Worm (Caenorhabditis elegans) whole organism, L4 larva: ENCODE data around the gene eea-1.
A peak's percentile ranks its signal among the peaks of the same experiment; 100 is the strongest.
"Not testable (repeated sequence)": the region's sequence is repeated elsewhere in the genome, so short reads cannot be mapped to it uniquely, and the experiment has no call there.

ENCODE experiments used
- F37D6.2 ChIP-seq: sonication (generic microtip); optimal IDR thresholded peaks from 2 replicates; lab custom pipeline; 2016; ENCODE audit warnings: mild to moderate bottlenecking, missing genetic modification characterization, missing compliant biosample characterization
- F44E2.7 ChIP-seq: fragments of 200-800 bp; sonication (Bioruptor generic); IDR thresholded peaks from 2 replicates; pipeline ENCODE4 v2.1.2; 2022; ENCODE audit warnings: missing genetic modification characterization, missing compliant biosample characterization
- T26A8.4 ChIP-seq: fragments of 200-800 bp; sonication (Bioruptor generic); IDR thresholded peaks from 2 replicates; pipeline ENCODE4 v1.3.6; 2022; ENCODE audit warnings: missing genetic modification characterization, missing compliant biosample characterization
- Y105C5A.15 ChIP-seq: fragments of 200-800 bp; sonication (Bioruptor generic); IDR thresholded peaks from 2 replicates; pipeline ENCODE4 v1.3.6; 2022; ENCODE audit warnings: missing genetic modification characterization, missing compliant biosample characterization
- ZK337.2 ChIP-seq: fragments of 200-800 bp; sonication (Bioruptor generic); IDR thresholded peaks from 2 replicates; pipeline ENCODE4 v1.3.6; 2022; ENCODE audit warnings: missing genetic modification reagents, missing genetic modification characterization, missing compliant biosample characterization
- ZK546.5 ChIP-seq, 2 experiments: sonication (generic microtip); optimal IDR thresholded peaks; 2 replicates each; lab custom pipeline; 2017; ENCODE audit warnings: missing biosample characterization in 2 of 2, missing genetic modification characterization in 2 of 2
- ama-1 ChIP-seq: fragments of 150-350 bp; optimal IDR thresholded peaks from 2 replicates; lab custom pipeline; 2014; ENCODE audit warnings: inconsistent platforms, mixed read lengths
- attf-4 ChIP-seq: sonication (generic microtip); optimal IDR thresholded peaks from 3 replicates; lab custom pipeline; 2017; ENCODE audit warnings: missing biosample characterization, missing genetic modification characterization
- ceh-20 ChIP-seq: fragments of 200-800 bp; sonication (Bioruptor generic); IDR thresholded peaks from 2 replicates; pipeline ENCODE4 v1.3.6; 2022; ENCODE audit warnings: missing genetic modification reagents, missing genetic modification characterization, missing compliant biosample characterization
- ceh-32 ChIP-seq: sonication (generic microtip); optimal IDR thresholded peaks from 2 replicates; lab custom pipeline; 2016; ENCODE audit warnings: mild to moderate bottlenecking, missing genetic modification characterization, missing compliant biosample characterization; ENCODE audit not compliant: poor library complexity
- ceh-44 ChIP-seq: fragments of 200-800 bp; sonication (Bioruptor generic); IDR thresholded peaks from 2 replicates; pipeline ENCODE4 v1.3.6; 2022; ENCODE audit warnings: missing genetic modification reagents, missing genetic modification characterization, missing compliant biosample characterization
- ces-1 ChIP-seq: fragments of 150-350 bp; sonication (generic microtip); optimal IDR thresholded peaks from 4 replicates; lab custom pipeline; 2014; ENCODE audit warnings: missing biosample characterization, missing genetic modification reagents, missing genetic modification characterization
- cey-2 ChIP-seq: sonication (generic microtip); optimal IDR thresholded peaks from 3 replicates; lab custom pipeline; 2017; ENCODE audit warnings: missing genetic modification characterization, mild to moderate bottlenecking, missing compliant biosample characterization, antibody characterized with exemption, borderline replicate concordance; ENCODE audit not compliant: insufficient read depth
- daf-16 ChIP-seq, 3 experiments: sonication (generic microtip); optimal IDR thresholded peaks; 2 replicates each; lab custom pipeline; 2016 to 2017; ENCODE audit warnings: missing genetic modification characterization in 3 of 3, missing genetic modification reagents in 3 of 3, mild to moderate bottlenecking in 2 of 3, missing compliant biosample characterization in 2 of 3, missing biosample characterization in 1 of 3, moderate library complexity in 1 of 3
- daf-8 ChIP-seq: fragments of 200-800 bp; sonication (Bioruptor generic); IDR thresholded peaks from 2 replicates; pipeline ENCODE4 v1.3.6; 2022; ENCODE audit warnings: missing genetic modification characterization, missing compliant biosample characterization
- dmd-8 ChIP-seq: fragments of 200-800 bp; sonication (Bioruptor generic); IDR thresholded peaks from 2 replicates; pipeline ENCODE4 v1.3.6; 2022; ENCODE audit warnings: missing genetic modification characterization, missing compliant biosample characterization
- dve-1 ChIP-seq: sonication (generic microtip); optimal IDR thresholded peaks from 2 replicates; lab custom pipeline; 2017; ENCODE audit warnings: antibody characterized with exemption, mild to moderate bottlenecking, missing genetic modification characterization, missing compliant biosample characterization; ENCODE audit not compliant: insufficient read depth
- egl-27 ChIP-seq: sonication (generic microtip); optimal IDR thresholded peaks from 3 replicates; lab custom pipeline; 2017; ENCODE audit warnings: missing biosample characterization, missing genetic modification reagents, missing genetic modification characterization
- hlh-11 ChIP-seq: fragments of 200-800 bp; sonication (Bioruptor generic); optimal IDR thresholded peaks from 2 replicates; lab custom pipeline; 2018; ENCODE audit warnings: mild to moderate bottlenecking, missing genetic modification characterization, missing compliant biosample characterization
- lim-7 ChIP-seq: fragments of 200-800 bp; sonication (Bioruptor generic); IDR thresholded peaks from 2 replicates; pipeline ENCODE4 v1.3.6; 2022; ENCODE audit warnings: missing genetic modification characterization, missing compliant biosample characterization
- lin-1 ChIP-seq: fragments of 200-800 bp; sonication (Bioruptor generic); IDR thresholded peaks from 2 replicates; pipeline ENCODE4 v1.3.6; 2022; ENCODE audit warnings: missing genetic modification reagents, missing genetic modification characterization, missing compliant biosample characterization
- lin-38 ChIP-seq: fragments of 200-800 bp; sonication (Bioruptor generic); IDR thresholded peaks from 2 replicates; pipeline ENCODE4 v1.3.6; 2022; ENCODE audit warnings: missing genetic modification reagents, missing genetic modification characterization, missing compliant biosample characterization
- lir-3 ChIP-seq: sonication (generic microtip); optimal IDR thresholded peaks from 2 replicates; lab custom pipeline; 2016; ENCODE audit warnings: mild to moderate bottlenecking, missing genetic modification characterization, missing compliant biosample characterization
- mdl-1 ChIP-seq, 2 experiments: fragments of 150-350 bp in 1 of 2; sonication (generic microtip) in 1 of 2; optimal IDR thresholded peaks; 2 replicates each; lab custom pipeline; 2014 to 2017; ENCODE audit warnings: missing biosample characterization in 2 of 2, missing genetic modification characterization in 2 of 2
- mdt-29 ChIP-seq: fragments of 200-800 bp; sonication (Bioruptor generic); IDR thresholded peaks from 2 replicates; pipeline ENCODE4 v1.3.6; 2022; ENCODE audit warnings: missing genetic modification reagents, missing genetic modification characterization, missing compliant biosample characterization
- mep-1 ChIP-seq: fragments of 150-350 bp; sonication (generic microtip); optimal IDR thresholded peaks from 3 replicates; lab custom pipeline; 2014; ENCODE audit warnings: missing biosample characterization, missing genetic modification characterization
- mes-2 ChIP-seq: sonication (generic microtip); optimal IDR thresholded peaks from 2 replicates; lab custom pipeline; 2016; ENCODE audit warnings: missing genotype, mild to moderate bottlenecking, missing genetic modification characterization, missing compliant biosample characterization; ENCODE audit not compliant: poor library complexity, severe bottlenecking
- mxl-2 ChIP-seq: fragments of 200-800 bp; sonication (Bioruptor generic); conservative IDR thresholded peaks from 2 replicates; pipeline ENCODE4 v1.3.6; 2022; ENCODE audit warnings: missing genetic modification reagents, missing genetic modification characterization, missing compliant biosample characterization
- mxl-3 ChIP-seq: fragments of 200-800 bp; sonication (Bioruptor generic); optimal IDR thresholded peaks from 2 replicates; lab custom pipeline; 2018; ENCODE audit warnings: mild to moderate bottlenecking, missing genetic modification characterization, missing compliant biosample characterization
- nhr-102 ChIP-seq: sonication (generic microtip); optimal IDR thresholded peaks from 2 replicates; lab custom pipeline; 2016; ENCODE audit warnings: mild to moderate bottlenecking, missing genetic modification characterization, moderate library complexity, missing compliant biosample characterization
- nhr-111 ChIP-seq: fragments of 200-800 bp; sonication (Bioruptor generic); optimal IDR thresholded peaks from 2 replicates; lab custom pipeline; 2018; ENCODE audit warnings: mild to moderate bottlenecking, missing genetic modification characterization, missing compliant biosample characterization
- nhr-25 ChIP-seq: sonication (generic microtip); optimal IDR thresholded peaks from 2 replicates; lab custom pipeline; 2017; ENCODE audit warnings: missing genetic modification characterization, mild to moderate bottlenecking, missing compliant biosample characterization, antibody characterized with exemption, moderate library complexity, borderline replicate concordance; ENCODE audit not compliant: insufficient read depth
- nhr-28 ChIP-seq: fragments of 150-350 bp; optimal IDR thresholded peaks from 2 replicates; lab custom pipeline; 2014; ENCODE audit warnings: missing biosample characterization, missing genetic modification characterization
- nhr-48 ChIP-seq: sonication (generic microtip); optimal IDR thresholded peaks from 2 replicates; lab custom pipeline; 2016; ENCODE audit warnings: mild to moderate bottlenecking, missing genetic modification characterization, missing compliant biosample characterization
- nhr-6 ChIP-seq: fragments of 150-350 bp; optimal IDR thresholded peaks from 2 replicates; lab custom pipeline; 2014; ENCODE audit warnings: missing biosample characterization, missing genetic modification characterization
- nhr-77 ChIP-seq: fragments of 150-350 bp; optimal IDR thresholded peaks from 2 replicates; lab custom pipeline; 2014; ENCODE audit warnings: missing biosample characterization, missing genetic modification characterization
- pqm-1 ChIP-seq: sonication (generic microtip); optimal IDR thresholded peaks from 2 replicates; lab custom pipeline; 2017; ENCODE audit warnings: missing biosample characterization, missing genetic modification characterization
- set-16 ChIP-seq: fragments of 200-800 bp; sonication (Bioruptor generic); IDR thresholded peaks from 2 replicates; pipeline ENCODE4 v1.3.6; 2022; ENCODE audit warnings: missing genetic modification reagents, missing genetic modification characterization, missing compliant biosample characterization
- skn-1 ChIP-seq: fragments of 150-350 bp; optimal IDR thresholded peaks from 2 replicates; lab custom pipeline; 2014; ENCODE audit warnings: missing biosample characterization, missing genetic modification characterization
- snpc-1.2 ChIP-seq: fragments of 200-800 bp; sonication (Bioruptor generic); IDR thresholded peaks from 2 replicates; pipeline ENCODE4 v1.3.6; 2022; ENCODE audit warnings: missing genetic modification reagents, missing genetic modification characterization, missing compliant biosample characterization
- snpc-4 ChIP-seq: fragments of 150-350 bp; optimal IDR thresholded peaks from 2 replicates; lab custom pipeline; 2014; ENCODE audit warnings: missing biosample characterization, missing genetic modification characterization
- unc-62 ChIP-seq, 3 experiments: fragments of 150-350 bp in 1 of 3; sonication (generic microtip); optimal IDR thresholded peaks in 2 of 3; peaks in 1 of 3; 1 replicate in 1 of 3; 2 replicates in 2 of 3; lab custom pipeline; 2014 to 2017; ENCODE audit warnings: missing biosample characterization in 3 of 3, missing genetic modification characterization in 3 of 3, missing genetic modification reagents in 3 of 3, missing genotype in 1 of 3
- zag-1 ChIP-seq: fragments of 150-350 bp; optimal IDR thresholded peaks from 2 replicates; lab custom pipeline; 2014; ENCODE audit warnings: missing biosample characterization, missing genetic modification characterization
- ztf-11 ChIP-seq: fragments of 150-350 bp; optimal IDR thresholded peaks from 2 replicates; lab custom pipeline; 2014; ENCODE audit warnings: missing biosample characterization, missing genetic modification characterization

The eea-1 gene

DNA sequence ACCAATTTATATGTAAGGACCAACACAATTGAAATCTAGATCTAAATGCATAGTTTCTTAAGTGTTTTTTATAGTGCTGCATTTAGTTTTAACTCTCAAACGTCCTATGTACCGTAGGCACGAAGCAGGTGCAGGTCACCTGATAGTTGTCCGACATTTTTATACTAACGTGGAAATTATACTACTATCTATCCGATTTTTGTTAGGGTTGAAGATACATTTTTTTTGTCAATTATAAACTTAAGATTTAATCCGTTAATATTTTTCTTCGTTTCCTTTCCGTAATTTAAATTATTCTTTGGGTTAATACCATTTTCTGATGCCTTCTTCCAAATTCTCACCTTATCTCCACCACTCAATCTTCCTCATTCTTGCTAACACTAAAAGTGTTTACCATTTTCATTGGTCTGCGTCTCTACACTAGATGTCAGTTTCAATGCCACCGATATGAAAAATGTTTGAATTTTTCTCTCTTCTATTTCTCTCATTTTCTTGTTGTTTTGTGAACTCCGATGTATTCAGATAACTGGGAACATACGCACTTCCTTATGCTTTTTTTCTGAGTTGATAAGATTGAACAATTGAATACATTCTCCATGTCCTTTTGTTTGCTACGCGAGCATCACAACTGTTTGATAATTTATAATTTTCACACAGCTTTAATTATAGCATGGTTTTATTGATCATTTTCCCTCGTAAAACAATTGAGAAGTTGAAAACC, 51.8 kb downstream of the eea-1 start, which contains the start of gene Y2H9A.4:
Gene Y2H9A.4 (plus strand): TSS at position 671 of the 721 bp plus-strand sequence.
- TF ChIP-seq dve-1 (peak; percentile 36), unc-62 (GFP tag; optimal IDR thresholded peaks at IDR 0.05 in 1 of 2; lab: Kevin White, UChicago) (peak in 1 of 2 experiments; percentile 94), unc-62 (tag; optimal IDR thresholded peaks at IDR 0.05; lab: Kevin White, UChicago) (no peak), daf-16 (GFP tag; optimal IDR thresholded peaks at IDR 0.05; lab: Kevin White, UChicago) (no peak), daf-16 (tag; optimal IDR thresholded peaks at IDR 0.05; lab: Kevin White, UChicago) (peak; percentile 93), nhr-6 (tag; lab: Kevin White, UChicago) (peak; percentile 29), F37D6.2 (tag; lab: Kevin White, UChicago) (no peak), skn-1 (tag; lab: Kevin White, UChicago) (no peak), pqm-1 (peak; percentile 37), nhr-28 (tag; lab: Kevin White, UChicago) (peak; percentile 84), nhr-25 (tag; lab: Kevin White, UChicago) (no peak)

DNA sequence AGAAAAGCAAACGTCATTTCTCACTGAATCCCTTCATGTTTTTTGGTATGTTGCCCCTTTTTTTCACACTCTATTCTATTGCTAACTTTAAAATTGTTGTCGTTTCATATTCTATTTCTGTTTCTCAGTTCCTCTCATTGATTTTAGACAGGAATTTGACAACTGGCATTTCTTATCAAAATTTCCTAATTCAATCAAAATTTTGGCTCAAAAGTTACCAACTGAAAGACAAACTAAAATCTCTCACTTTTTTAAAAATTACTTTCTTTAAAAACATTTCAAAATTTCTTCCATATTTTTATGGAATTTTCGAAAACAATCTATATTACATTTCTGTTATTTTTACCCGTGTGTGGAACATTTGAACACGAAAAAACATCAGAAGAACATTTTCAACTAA, 53.6 kb downstream of the eea-1 start, which contains the start of gene Y2H9A.6:
Gene Y2H9A.6 (plus strand): TSS at position 301 of the 400 bp plus-strand sequence.
- TF ChIP-seq egl-27 (tag; lab: Kevin White, UChicago); nhr-48 (tag; lab: Kevin White, UChicago); nhr-111 (GFP tag; lab: Kevin White, UChicago): not testable (repeated sequence)

DNA sequence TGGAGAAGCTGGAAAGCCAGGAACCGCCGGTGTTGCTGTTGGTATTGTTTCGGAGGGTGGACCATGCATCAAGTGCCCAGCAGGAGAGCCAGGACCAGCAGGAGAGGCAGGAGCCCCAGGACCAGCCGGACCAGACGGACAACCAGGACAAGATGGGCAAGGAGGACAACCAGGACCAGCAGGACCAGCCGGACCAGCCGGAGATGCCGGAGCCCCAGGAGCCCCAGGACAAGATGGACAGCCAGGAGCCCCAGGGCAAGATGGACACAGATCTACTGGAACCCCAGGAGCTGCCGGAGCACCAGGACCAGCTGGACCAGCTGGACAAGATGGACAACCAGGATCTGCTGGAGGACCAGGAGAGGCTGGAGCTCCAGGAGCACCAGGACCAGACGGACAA, 54.4 kb downstream of the eea-1 start:
- no peak for TF ChIP-seq daf-8
- TF ChIP-seq egl-27 (tag; lab: Kevin White, UChicago), result no peak
- TF ChIP-seq hlh-11 (tag; lab: Kevin White, UChicago), result no peak
- TF ChIP-seq ces-1 (GFP tag; lab: Kevin White, UChicago), result no peak
- TF ChIP-seq mdt-29 (GFP tag; lab: Robert Waterston, UW), result no peak
- TF ChIP-seq mxl-2, result no peak
- TF ChIP-seq mep-1 (tag; lab: Kevin White, UChicago), result no peak
- TF ChIP-seq snpc-1.2 (GFP tag; lab: Robert Waterston, UW), result peak; percentile 38; the same call in 1 of the 2 replicates
- TF ChIP-seq snpc-4 (tag; lab: Kevin White, UChicago), result no peak
- no peak for TF ChIP-seq cey-2
- no peak for TF ChIP-seq ZK546.5 (tag; optimal IDR thresholded peaks at IDR 0.05; lab: Kevin White, UChicago)
- TF ChIP-seq lin-1 (GFP tag; lab: Robert Waterston, UW), result no peak
- no peak for TF ChIP-seq mdl-1 (tag; optimal IDR thresholded peaks at IDR 0.05; lab: Kevin White, UChicago)
- no peak for TF ChIP-seq mes-2 (tag; lab: Kevin White, UChicago)
- no peak for TF ChIP-seq nhr-102 (tag; lab: Kevin White, UChicago)
- no peak for TF ChIP-seq mxl-3 (GFP tag; lab: Kevin White, UChicago)
- peak; percentile 22; the same call in 1 of the 2 replicates for TF ChIP-seq lin-38 (GFP tag; lab: Robert Waterston, UW)
- peak; percentile 98 for TF ChIP-seq set-16 (GFP tag; lab: Robert Waterston, UW)
- 0 out of 2 replicates have a peak, but pooled peaks have one; percentile 40 for TF ChIP-seq dmd-8 (GFP tag; lab: Robert Waterston, UW)
- TF ChIP-seq F37D6.2 (tag; lab: Kevin White, UChicago), result no peak
- TF ChIP-seq lir-3, result no peak
- TF ChIP-seq nhr-28 (tag; lab: Kevin White, UChicago), result no peak
- TF ChIP-seq lim-7 (GFP tag; lab: Robert Waterston, UW), result 0 out of 2 replicates have a peak, but pooled peaks have one; percentile 17
- no peak for TF ChIP-seq ceh-20 (GFP tag; lab: Robert Waterston, UW)
- no peak for TF ChIP-seq ceh-32 (tag; lab: Kevin White, UChicago)
- no peak for TF ChIP-seq nhr-77 (tag; lab: Kevin White, UChicago)
- TF ChIP-seq ceh-44, result no peak
- no peak for TF ChIP-seq ztf-11
- 0 out of 2 replicates have a peak, but pooled peaks have one; percentile 44 for TF ChIP-seq T26A8.4
- TF ChIP-seq zag-1 (tag; lab: Kevin White, UChicago), result no peak
- TF ChIP-seq attf-4 (tag; lab: Kevin White, UChicago), result no peak
- no peak for TF ChIP-seq ama-1 (lab: Kevin White, UChicago)
- TF ChIP-seq Y105C5A.15, result no peak
- 0 out of 2 replicates have a peak, but pooled peaks have one; percentile 25 for TF ChIP-seq F44E2.7 (GFP tag; lab: Robert Waterston, UW)
- no peak for TF ChIP-seq ZK337.2 (GFP tag; lab: Robert Waterston, UW)
